Worm (Caenorhabditis elegans): ENCODE data around the gene srj-4.

Gene srj-4

DNA sequence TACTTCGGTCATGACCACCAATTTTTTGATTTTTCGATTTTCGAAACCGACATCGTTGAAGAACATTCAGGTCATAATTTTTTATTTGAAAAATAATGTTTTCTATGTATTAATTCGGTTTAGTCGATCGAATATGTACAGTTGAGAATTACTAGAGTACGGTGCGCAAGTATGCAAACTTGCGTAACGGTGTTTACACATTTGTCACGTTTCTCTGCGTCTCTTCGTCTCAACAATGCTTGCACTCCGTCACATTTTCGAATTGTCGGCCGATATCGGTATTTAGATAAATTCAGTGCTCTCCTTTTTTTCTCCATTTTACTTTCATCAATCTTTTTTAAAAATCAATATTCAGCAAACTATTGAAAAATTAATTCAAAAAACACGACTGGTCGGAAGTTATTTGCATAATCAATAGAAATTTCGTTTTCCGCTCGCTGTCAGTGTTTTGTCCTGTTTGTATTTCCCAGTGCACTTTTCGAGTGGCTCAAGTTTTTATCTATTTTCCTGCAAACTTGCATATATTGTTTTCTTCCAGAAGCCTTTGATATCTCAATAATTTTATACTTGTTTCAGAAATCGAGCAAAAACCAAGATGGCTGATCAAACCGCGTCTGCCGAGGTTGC is 28.1 kb downstream of the srj-4 start, which contains the start of gene dpy-30:
dpy-30 (plus strand) TSS at position 577 of the 627 bp plus-strand sequence.
- TF ChIP-seq ztf-23 (GFP tag; IDR thresholded peaks at IDR 0.05) = no peak
- TF ChIP-seq tab-1 (GFP tag; IDR thresholded peaks at IDR 0.05) = no peak
- no peak for TF ChIP-seq klf-2 (GFP tag; conservative IDR thresholded peaks at IDR 0.05)
- TF ChIP-seq cog-1 (tag; optimal IDR thresholded peaks at IDR 0.05) = no peak
- no peak for TF ChIP-seq ztf-29 (GFP tag; IDR thresholded peaks at IDR 0.05)
- no peak for TF ChIP-seq T22C8.4 (GFP tag; IDR thresholded peaks at IDR 0.05)
- TF ChIP-seq med-1 (GFP tag; optimal IDR thresholded peaks at IDR 0.05; ENCODE audit: insufficient read depth) = no peak
- no peak for TF ChIP-seq flt-1 (GFP tag; IDR thresholded peaks at IDR 0.05)
- no peak for TF ChIP-seq ref-1 (GFP tag; conservative IDR thresholded peaks at IDR 0.05)

- TF ChIP-seq ref-1 (GFP tag; conservative IDR thresholded peaks at IDR 0.05) (no peak), med-1 (GFP tag; optimal IDR thresholded peaks at IDR 0.05; ENCODE audit: insufficient read depth) (no peak), cog-1 (tag; optimal IDR thresholded peaks at IDR 0.05) (no peak), ztf-29 (GFP tag; IDR thresholded peaks at IDR 0.05) (no peak), tab-1 (GFP tag; IDR thresholded peaks at IDR 0.05) (no peak)
Observed at ce11 chrV:12192129-12192528, 29.1 kb downstream of the srj-4 start, which contains the start of gene rnp-1. TSS of gene rnp-1 (plus strand) at chrV:12192273.

DNA sequence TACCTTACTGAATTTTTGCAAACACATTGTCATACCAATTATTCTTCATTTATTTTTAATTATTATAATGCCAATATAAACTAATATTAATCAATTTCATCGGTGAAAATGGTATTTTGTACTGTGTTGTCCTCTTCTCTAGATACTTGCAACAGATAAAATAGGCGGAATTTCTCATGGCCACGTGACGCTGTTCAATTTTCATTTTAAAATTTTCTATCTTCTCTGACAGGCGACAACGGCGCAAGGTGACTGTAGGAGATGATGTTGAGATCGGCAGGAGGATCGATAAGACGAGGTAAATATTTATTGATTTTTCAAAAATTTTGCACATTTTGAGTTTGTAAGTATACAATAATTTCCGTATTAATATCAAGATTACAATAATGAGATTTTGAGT is 31.3 kb downstream of the srj-4 start, which contains the start of gene ogdh-2:
ogdh-2 (plus strand) TSS at position 233 of the 400 bp plus-strand sequence.
- TF ChIP-seq cog-1 (tag; optimal IDR thresholded peaks at IDR 0.05) (no peak), med-1 (GFP tag; optimal IDR thresholded peaks at IDR 0.05; ENCODE audit: insufficient read depth) (no peak), T22C8.4 (GFP tag; IDR thresholded peaks at IDR 0.05) (no peak), ztf-29 (GFP tag; IDR thresholded peaks at IDR 0.05) (no peak), klf-2 (GFP tag; conservative IDR thresholded peaks at IDR 0.05) (no peak), flt-1 (GFP tag; IDR thresholded peaks at IDR 0.05) (no peak), ref-1 (GFP tag; conservative IDR thresholded peaks at IDR 0.05) (no peak), tab-1 (GFP tag; IDR thresholded peaks at IDR 0.05) (no peak), ztf-23 (GFP tag; IDR thresholded peaks at IDR 0.05) (no peak)

DNA sequence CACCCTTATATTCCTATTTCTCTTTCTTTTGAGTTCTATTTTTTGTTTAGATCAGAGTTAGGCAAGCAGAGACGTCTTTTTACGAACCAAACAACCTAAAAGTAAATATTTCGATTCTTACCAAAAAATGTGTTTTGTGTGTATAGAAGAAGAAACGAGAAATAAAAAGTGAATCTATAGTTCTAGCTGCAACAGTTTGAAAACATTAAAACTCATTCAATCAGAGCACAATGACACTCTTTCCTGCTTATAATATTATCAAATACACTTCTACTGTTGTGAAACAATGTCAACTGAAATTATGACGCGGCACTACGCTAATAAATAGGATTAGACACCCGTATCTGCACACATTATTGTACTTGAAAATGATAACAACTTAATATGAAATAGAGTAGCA is 32.8 kb downstream of the srj-4 start, which contains the start of gene ZK836.3:
ZK836.3 (minus strand) TSS at position 101 of the 400 bp plus-strand sequence.
- TF ChIP-seq flt-1 (GFP tag; IDR thresholded peaks at IDR 0.05) (no peak), tab-1 (GFP tag; IDR thresholded peaks at IDR 0.05) (no peak), T22C8.4 (GFP tag; IDR thresholded peaks at IDR 0.05) (no peak), cog-1 (tag; optimal IDR thresholded peaks at IDR 0.05) (no peak), med-1 (GFP tag; optimal IDR thresholded peaks at IDR 0.05; ENCODE audit: insufficient read depth) (no peak)

ce11 chrV:12196659-12197058 is 33.7 kb downstream of the srj-4 start:
- no peak for TF ChIP-seq tab-1 (GFP tag; IDR thresholded peaks at IDR 0.05)
- no peak for TF ChIP-seq cog-1 (tag; optimal IDR thresholded peaks at IDR 0.05)
- TF ChIP-seq ztf-23 (GFP tag; IDR thresholded peaks at IDR 0.05) = no peak
- no peak for TF ChIP-seq T22C8.4 (GFP tag; IDR thresholded peaks at IDR 0.05)
- TF ChIP-seq flt-1 (GFP tag; IDR thresholded peaks at IDR 0.05) = no peak
- no peak for TF ChIP-seq ztf-29 (GFP tag; IDR thresholded peaks at IDR 0.05)
- no peak for TF ChIP-seq med-1 (GFP tag; optimal IDR thresholded peaks at IDR 0.05; ENCODE audit: insufficient read depth)
- TF ChIP-seq klf-2 (GFP tag; conservative IDR thresholded peaks at IDR 0.05) = no peak
- TF ChIP-seq ref-1 (GFP tag; conservative IDR thresholded peaks at IDR 0.05) = no peak

DNA sequence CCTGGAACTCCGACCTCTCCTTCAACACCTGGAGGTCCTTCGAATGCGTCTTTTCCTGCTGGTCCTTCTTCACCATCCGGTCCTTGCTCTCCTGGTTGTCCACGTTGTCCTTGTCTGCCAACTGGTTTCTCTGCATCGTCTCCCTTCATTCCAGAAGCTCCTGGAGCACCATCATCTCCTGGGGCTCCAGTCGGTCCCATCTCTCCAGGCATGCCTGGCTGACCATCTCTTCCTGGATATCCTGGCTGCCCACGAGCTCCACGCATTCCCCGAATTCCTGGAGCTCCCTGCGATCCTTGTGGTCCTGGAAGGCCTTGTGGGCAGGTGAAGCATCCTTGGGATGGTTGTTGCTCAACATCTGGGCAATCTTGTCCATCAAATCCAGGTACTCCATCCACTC is 34.7 kb downstream of the srj-4 start:
- TF ChIP-seq flt-1 (GFP tag; IDR thresholded peaks at IDR 0.05) (no peak), med-1 (GFP tag; optimal IDR thresholded peaks at IDR 0.05; ENCODE audit: insufficient read depth) (no peak), cog-1 (tag; optimal IDR thresholded peaks at IDR 0.05) (no peak)

DNA sequence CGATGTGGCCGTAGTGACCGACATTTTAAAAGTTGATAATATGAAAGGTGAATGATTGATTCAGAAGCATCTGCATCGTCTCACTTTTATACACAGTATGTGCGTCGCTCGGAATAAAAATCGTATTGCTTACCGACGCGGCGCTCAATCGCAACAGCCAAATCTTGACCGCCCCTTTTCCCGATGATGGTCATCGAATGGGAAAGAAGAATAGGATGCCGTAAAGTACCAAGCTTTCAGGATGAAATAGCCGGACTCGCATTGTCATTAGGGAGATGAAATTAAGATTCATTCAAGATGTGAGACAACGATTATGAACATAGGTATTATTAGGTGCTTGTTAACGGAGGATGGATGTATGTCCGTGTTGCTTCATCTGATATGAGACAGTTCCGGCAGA is 35.5 kb downstream of the srj-4 start, which contains the start of gene lon-3:
lon-3 (minus strand) TSS at position 101 of the 400 bp plus-strand sequence.
- TF ChIP-seq T22C8.4 (GFP tag; IDR thresholded peaks at IDR 0.05) (no peak), ztf-29 (GFP tag; IDR thresholded peaks at IDR 0.05) (no peak), ztf-23 (GFP tag; IDR thresholded peaks at IDR 0.05) (no peak), cog-1 (tag; optimal IDR thresholded peaks at IDR 0.05) (no peak), tab-1 (GFP tag; IDR thresholded peaks at IDR 0.05) (no peak), med-1 (GFP tag; optimal IDR thresholded peaks at IDR 0.05; ENCODE audit: insufficient read depth) (no peak)

DNA sequence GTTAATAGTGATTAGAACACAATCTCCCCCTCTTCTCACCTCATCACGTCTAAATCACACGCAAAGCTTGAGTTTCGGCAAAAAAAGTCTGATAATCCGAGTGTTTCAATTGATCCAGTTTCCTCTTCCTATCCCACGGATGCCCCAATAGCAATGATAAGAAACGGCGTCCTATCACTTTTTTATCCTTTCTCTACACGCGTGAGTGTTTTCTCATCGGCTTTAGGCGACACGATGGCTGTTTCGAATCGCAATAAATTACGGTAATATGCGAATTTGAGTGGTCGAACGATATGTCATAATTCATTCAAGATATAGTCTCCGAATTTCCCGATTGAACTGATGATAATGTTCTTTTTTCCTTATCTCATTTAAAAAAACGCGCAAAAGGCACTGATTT is 36.5 kb downstream of the srj-4 start:
- no peak for TF ChIP-seq tab-1 (GFP tag; IDR thresholded peaks at IDR 0.05)
- no peak for TF ChIP-seq ref-1 (GFP tag; conservative IDR thresholded peaks at IDR 0.05)
- TF ChIP-seq flt-1 (GFP tag; IDR thresholded peaks at IDR 0.05) = no peak
- TF ChIP-seq cog-1 (tag; optimal IDR thresholded peaks at IDR 0.05) = no peak
- TF ChIP-seq ztf-23 (GFP tag; IDR thresholded peaks at IDR 0.05) = no peak
- no peak for TF ChIP-seq med-1 (GFP tag; optimal IDR thresholded peaks at IDR 0.05; ENCODE audit: insufficient read depth)
- TF ChIP-seq ztf-29 (GFP tag; IDR thresholded peaks at IDR 0.05) = no peak
- no peak for TF ChIP-seq klf-2 (GFP tag; conservative IDR thresholded peaks at IDR 0.05)
- TF ChIP-seq T22C8.4 (GFP tag; IDR thresholded peaks at IDR 0.05) = no peak

ce11 chrV:12208678-12209077 is 45.7 kb downstream of the srj-4 start:
- no peak for TF ChIP-seq cog-1 (tag; optimal IDR thresholded peaks at IDR 0.05)
- TF ChIP-seq ref-1 (GFP tag; conservative IDR thresholded peaks at IDR 0.05) = no peak
- TF ChIP-seq flt-1 (GFP tag; IDR thresholded peaks at IDR 0.05) = no peak
- no peak for TF ChIP-seq tab-1 (GFP tag; IDR thresholded peaks at IDR 0.05)
- TF ChIP-seq ztf-23 (GFP tag; IDR thresholded peaks at IDR 0.05) = no peak
- TF ChIP-seq T22C8.4 (GFP tag; IDR thresholded peaks at IDR 0.05) = no peak
- no peak for TF ChIP-seq ztf-29 (GFP tag; IDR thresholded peaks at IDR 0.05)
- TF ChIP-seq med-1 (GFP tag; optimal IDR thresholded peaks at IDR 0.05; ENCODE audit: insufficient read depth) = no peak
- TF ChIP-seq klf-2 (GFP tag; conservative IDR thresholded peaks at IDR 0.05) = no peak

ce11 chrV:12209951-12210350 is 46.9 kb downstream of the srj-4 start:
- TF ChIP-seq klf-2 (GFP tag; conservative IDR thresholded peaks at IDR 0.05) (no peak), ref-1 (GFP tag; conservative IDR thresholded peaks at IDR 0.05) (no peak), T22C8.4 (GFP tag; IDR thresholded peaks at IDR 0.05) (no peak), ztf-29 (GFP tag; IDR thresholded peaks at IDR 0.05) (no peak), med-1 (GFP tag; optimal IDR thresholded peaks at IDR 0.05; ENCODE audit: insufficient read depth) (no peak), tab-1 (GFP tag; IDR thresholded peaks at IDR 0.05) (no peak), ztf-23 (GFP tag; IDR thresholded peaks at IDR 0.05) (no peak)

Data from whole organism, midembryonic.